Worm (Caenorhabditis elegans): ENCODE data around the gene ZC513.2.

- TF ChIP-seq nhr-28 (tag; optimal IDR thresholded peaks at IDR 0.05) (no peak), snpc-4 (tag; optimal IDR thresholded peaks at IDR 0.05) (no peak), nhr-12 (tag; optimal IDR thresholded peaks at IDR 0.05) (no peak), unc-120 (tag; optimal IDR thresholded peaks at IDR 0.05; ENCODE audit: poor library complexity, severe bottlenecking) (no peak), cnd-1 (tag; optimal IDR thresholded peaks at IDR 0.05) (no peak), pha-4 (tag; optimal IDR thresholded peaks at IDR 0.05) (no peak), mep-1 (tag; optimal IDR thresholded peaks at IDR 0.05) (no peak), lin-13 (tag; optimal IDR thresholded peaks at IDR 0.05) (no peak), ceh-39 (tag; optimal IDR thresholded peaks at IDR 0.05) (no peak)
Measured at ce11 chrV:8098239-8098638, 44.0 kb downstream of the ZC513.2 start, which contains the start of gene str-145.
